Fruit fly (Drosophila melanogaster) whole organism, embryonic: ENCODE results near the gene CG13299.
A peak's percentile ranks its signal among the peaks of the same experiment; 100 is the strongest.

Experiments used
- CG12236 ChIP-seq: fragments of 200-800 bp; sonication (Bioruptor generic); optimal IDR thresholded peaks from 2 replicates; lab custom pipeline; 2016; ENCODE audit warnings: missing biosample characterization, missing genetic modification characterization
- CG30020 ChIP-seq: fragments of 200-800 bp; optimal IDR thresholded peaks from 2 replicates; lab custom pipeline; 2019; ENCODE audit warnings: missing biosample characterization, mild to moderate bottlenecking, missing genetic modification characterization, moderate library complexity
- Max ChIP-seq: fragments of 200-800 bp; sonication (Bioruptor generic); optimal IDR thresholded peaks from 2 replicates; lab custom pipeline; 2016; ENCODE audit warnings: missing biosample characterization, mild to moderate bottlenecking, missing genetic modification characterization
- crc ChIP-seq: fragments of 200-800 bp; sonication (Bioruptor generic); optimal IDR thresholded peaks from 2 replicates; lab custom pipeline; 2016; ENCODE audit warnings: missing biosample characterization, missing genetic modification characterization
- crp ChIP-seq, 2 experiments: fragments of 200-800 bp; sonication (Bioruptor generic); optimal IDR thresholded peaks; 2 replicates in 1 of 2; 3 replicates in 1 of 2; lab custom pipeline; 2017; ENCODE audit warnings: missing biosample characterization in 2 of 2, missing genetic modification characterization in 2 of 2, mild to moderate bottlenecking in 1 of 2, moderate library complexity in 1 of 2
- otp ChIP-seq: fragments of 200-800 bp; sonication (Bioruptor generic); IDR thresholded peaks from 3 replicates; pipeline ENCODE4, ENCODE4 v1.3.6; 2022; ENCODE audit warnings: missing biosample characterization, missing genetic modification characterization

DNA sequence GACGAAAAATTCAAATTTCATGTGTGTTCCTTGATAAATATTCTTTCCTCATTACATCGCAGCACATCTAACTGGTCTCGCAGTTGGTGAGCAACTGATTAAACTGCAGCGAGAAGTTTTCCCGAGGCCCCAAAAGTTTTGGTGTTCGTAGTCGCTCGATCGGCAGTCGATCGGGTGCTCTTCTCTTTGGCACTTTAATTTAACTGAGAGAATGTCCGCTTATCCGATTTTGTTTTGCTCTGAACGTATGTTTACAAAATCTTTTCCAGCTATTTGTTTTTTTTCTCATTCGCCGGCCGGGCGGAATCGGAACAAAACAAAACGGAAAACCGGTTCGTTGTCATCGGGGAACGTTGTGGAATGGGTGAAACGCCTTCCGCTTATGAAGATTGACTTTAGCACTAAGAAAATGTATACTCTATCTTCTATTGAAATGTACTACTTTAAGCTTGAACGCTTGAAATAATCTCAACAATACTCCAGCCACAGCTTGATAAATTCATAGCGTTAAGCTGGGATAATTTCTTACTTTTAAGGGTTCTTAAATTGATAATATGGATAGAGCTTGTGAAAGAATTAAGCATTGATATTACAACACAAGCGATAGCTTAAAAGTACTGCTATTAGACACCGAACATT lies 13.5 kb downstream of the CG13299 start:
- no peak for TF ChIP-seq crc (GFP tag; lab: Kevin White, UChicago)
- TF ChIP-seq CG12236 (GFP tag; lab: Kevin White, UChicago): no peak
- no peak for TF ChIP-seq CG30020 (tag; lab: Kevin White, UChicago)
- peak; percentile 13; the same call in 1 of the 3 replicates for TF ChIP-seq otp (GFP tag; lab: Robert Waterston, UW)
- TF ChIP-seq crp (GFP tag; optimal IDR thresholded peaks at IDR 0.05; lab: Kevin White, UChicago): no peak
- no peak for TF ChIP-seq Max
